Worm (Caenorhabditis elegans) whole organism, midembryonic: ENCODE results near the gene tiar-2.

ENCODE experiments used
- T22C8.4 ChIP-seq: fragments of 200-800 bp; sonication (Bioruptor generic); IDR thresholded peaks from 2 replicates; pipeline ENCODE4 v1.3.6; 2022; ENCODE audit warnings: missing genetic modification characterization, missing compliant biosample characterization
- cog-1 ChIP-seq: sonication (generic microtip); optimal IDR thresholded peaks from 2 replicates; lab custom pipeline; 2016; ENCODE audit warnings: missing genetic modification characterization, missing compliant biosample characterization
- flt-1 ChIP-seq: fragments of 200-800 bp; sonication (Bioruptor generic); IDR thresholded peaks from 2 replicates; pipeline ENCODE4 v1.3.6; 2022; ENCODE audit warnings: missing genetic modification characterization, missing compliant biosample characterization
- klf-2 ChIP-seq: fragments of 200-800 bp; sonication (Bioruptor generic); conservative IDR thresholded peaks from 2 replicates; pipeline ENCODE4 v1.3.6; 2022; ENCODE audit warnings: missing genetic modification reagents, missing genetic modification characterization, missing compliant biosample characterization
- med-1 ChIP-seq: sonication (generic microtip); optimal IDR thresholded peaks from 2 replicates; lab custom pipeline; 2017; ENCODE audit warnings: missing genetic modification characterization, mild to moderate bottlenecking, missing compliant biosample characterization, antibody characterized with exemption, missing genetic modification reagents; ENCODE audit not compliant: insufficient read depth
- ref-1 ChIP-seq: fragments of 200-800 bp; sonication (Bioruptor generic); conservative IDR thresholded peaks from 2 replicates; pipeline ENCODE4 v1.3.6; 2022; ENCODE audit warnings: missing genetic modification reagents, missing genetic modification characterization, missing compliant biosample characterization
- tab-1 ChIP-seq: fragments of 200-800 bp; sonication (Bioruptor generic); IDR thresholded peaks from 2 replicates; pipeline ENCODE4 v1.3.6; 2022; ENCODE audit warnings: missing genetic modification characterization, missing compliant biosample characterization
- ztf-23 ChIP-seq: fragments of 200-800 bp; sonication (Bioruptor generic); IDR thresholded peaks from 2 replicates; pipeline ENCODE4 v1.3.6; 2022; ENCODE audit warnings: missing genetic modification reagents, missing genetic modification characterization, missing compliant biosample characterization
- ztf-29 ChIP-seq: fragments of 200-800 bp; sonication (Bioruptor generic); IDR thresholded peaks from 2 replicates; pipeline ENCODE4 v1.3.6; 2022; ENCODE audit warnings: missing genetic modification reagents, missing genetic modification characterization, missing compliant biosample characterization

Gene tiar-2

DNA sequence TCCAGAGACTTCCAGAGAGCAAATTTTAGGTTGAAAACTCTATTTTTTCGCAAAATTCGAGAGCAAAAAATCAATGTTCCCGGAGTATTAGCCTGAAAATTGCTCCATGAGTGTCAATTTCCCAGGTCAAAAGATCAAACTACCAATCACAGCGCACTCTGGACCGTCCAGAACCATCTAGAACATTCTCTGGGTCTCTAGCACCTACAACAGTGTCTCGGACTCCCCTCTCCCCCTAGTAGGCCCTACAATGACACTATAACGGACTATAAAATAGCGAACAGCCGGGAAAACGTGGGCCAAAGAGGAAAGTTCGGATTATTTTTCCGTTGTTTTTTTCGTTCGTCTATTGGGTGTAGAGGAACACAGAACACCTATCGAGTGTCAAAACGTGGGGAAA is 30.9 kb downstream of the tiar-2 start:
- no peak for TF ChIP-seq ref-1
- 0 out of 2 replicates have a peak, but pooled peaks have one; percentile 8 for TF ChIP-seq ztf-23 (GFP tag; lab: Robert Waterston, UW)
- TF ChIP-seq klf-2 (GFP tag; lab: Robert Waterston, UW) = no peak
- TF ChIP-seq flt-1 (GFP tag; lab: Robert Waterston, UW) = peak; percentile 25; the same call in 1 of the 2 replicates
- TF ChIP-seq cog-1 (tag; lab: Kevin White, UChicago) = no peak
- TF ChIP-seq ztf-29 = no peak
- TF ChIP-seq T22C8.4 = no peak

DNA sequence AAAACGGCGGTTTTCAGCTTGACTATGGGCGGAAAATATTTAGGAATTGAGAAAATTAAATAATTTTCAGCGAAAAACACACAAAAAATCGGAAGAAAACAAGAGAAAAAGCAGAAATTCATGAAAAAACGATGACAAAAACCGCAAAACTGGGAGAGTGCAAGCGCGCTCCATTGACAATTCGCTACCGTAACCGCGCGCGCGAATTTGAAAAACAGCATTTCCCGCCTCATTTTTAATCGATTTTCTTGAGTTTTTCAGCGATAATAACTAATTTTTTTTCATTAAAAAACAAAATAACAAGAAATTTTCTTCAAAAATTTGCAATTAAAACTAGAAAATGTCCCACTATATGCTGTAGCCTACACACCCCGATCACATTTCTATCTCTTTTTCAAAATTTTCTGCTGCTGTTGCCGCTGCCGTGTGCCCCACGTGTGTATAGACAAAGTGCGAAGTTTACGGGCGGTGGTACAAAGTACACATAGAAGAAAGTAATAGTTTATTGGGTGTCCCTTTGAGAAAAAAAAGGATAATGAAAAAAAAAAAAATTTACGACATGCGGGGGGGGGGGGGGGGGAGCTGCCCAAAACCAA is 31.5 kb downstream of the tiar-2 start:
- no peak for TF ChIP-seq ref-1
- no peak for TF ChIP-seq klf-2 (GFP tag; lab: Robert Waterston, UW)
- TF ChIP-seq ztf-23 (GFP tag; lab: Robert Waterston, UW) = no peak
- no peak for TF ChIP-seq cog-1 (tag; lab: Kevin White, UChicago)
- no peak for TF ChIP-seq T22C8.4
- no peak for TF ChIP-seq med-1 (GFP tag; lab: Kevin White, UChicago)
- no peak for TF ChIP-seq ztf-29
- TF ChIP-seq tab-1 (GFP tag; lab: Robert Waterston, UW) = no peak
- no peak for TF ChIP-seq flt-1 (GFP tag; lab: Robert Waterston, UW)

DNA sequence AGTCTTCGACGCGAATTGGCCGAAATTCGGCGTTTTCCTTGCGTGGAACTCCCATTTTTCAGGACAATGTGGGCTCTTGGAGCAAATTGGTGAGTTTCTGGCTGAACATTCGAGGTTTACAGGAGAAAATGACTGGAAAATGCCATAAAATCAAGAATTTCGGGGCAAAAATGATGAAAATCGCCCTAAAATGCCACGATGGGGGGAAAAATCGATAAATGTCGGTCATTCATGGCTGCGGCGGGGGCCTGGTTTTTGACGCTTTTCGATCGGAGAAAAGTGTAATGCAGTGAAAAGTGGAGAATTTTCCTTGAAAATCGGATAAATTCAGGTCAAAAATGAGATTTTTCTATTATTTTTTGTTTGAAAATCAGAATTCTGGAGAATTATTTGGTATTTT is 36.7 kb downstream of the tiar-2 start, which contains the start of the genes Y46G5A.18 and Y46G5A.47:
Gene Y46G5A.18, minus strand, starts transcription at position 101 of the 400 bp plus-strand sequence.
Gene Y46G5A.47, minus strand, starts transcription at position 146 of the 400 bp plus-strand sequence.
- TF ChIP-seq ref-1 (no peak), med-1 (GFP tag; lab: Kevin White, UChicago) (no peak), T22C8.4 (peak; percentile 47; the same call in 1 of the 2 replicates), cog-1 (tag; lab: Kevin White, UChicago) (no peak), ztf-29 (no peak)

DNA sequence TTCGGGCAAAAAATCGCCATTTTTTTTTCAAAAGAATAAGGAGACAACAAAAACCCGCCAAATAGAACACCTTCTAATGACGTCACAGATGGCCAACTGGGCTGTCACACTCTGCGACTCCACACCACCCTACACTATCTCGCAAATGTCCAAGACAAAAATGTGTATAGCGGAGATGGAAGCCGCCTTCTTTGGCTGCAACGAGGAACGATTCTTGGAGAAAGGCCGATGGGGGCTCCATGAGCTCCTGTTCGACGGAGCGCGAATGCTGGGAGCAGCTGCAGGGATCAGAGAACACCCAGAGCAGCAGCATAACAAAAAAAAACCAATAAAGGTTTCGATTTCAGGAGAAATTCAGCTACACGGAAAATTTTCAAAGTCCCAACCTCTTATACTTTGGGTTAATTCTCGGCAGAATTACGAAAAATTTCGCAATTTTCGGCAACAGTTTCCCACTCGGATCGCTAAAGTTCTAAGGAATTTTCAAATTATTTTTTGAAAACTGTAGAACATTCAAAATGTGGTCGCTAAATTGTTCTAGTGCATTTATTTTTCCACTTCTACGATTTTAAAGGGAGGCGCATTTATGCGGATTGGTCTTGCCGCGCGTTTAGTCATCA is 37.4 kb downstream of the tiar-2 start:
- TF ChIP-seq tab-1 (GFP tag; lab: Robert Waterston, UW) (no peak), med-1 (GFP tag; lab: Kevin White, UChicago) (no peak), flt-1 (GFP tag; lab: Robert Waterston, UW) (no peak), ztf-23 (GFP tag; lab: Robert Waterston, UW) (no peak), ref-1 (no peak), T22C8.4 (no peak), cog-1 (tag; lab: Kevin White, UChicago) (no peak), klf-2 (GFP tag; lab: Robert Waterston, UW) (no peak), ztf-29 (no peak)

DNA sequence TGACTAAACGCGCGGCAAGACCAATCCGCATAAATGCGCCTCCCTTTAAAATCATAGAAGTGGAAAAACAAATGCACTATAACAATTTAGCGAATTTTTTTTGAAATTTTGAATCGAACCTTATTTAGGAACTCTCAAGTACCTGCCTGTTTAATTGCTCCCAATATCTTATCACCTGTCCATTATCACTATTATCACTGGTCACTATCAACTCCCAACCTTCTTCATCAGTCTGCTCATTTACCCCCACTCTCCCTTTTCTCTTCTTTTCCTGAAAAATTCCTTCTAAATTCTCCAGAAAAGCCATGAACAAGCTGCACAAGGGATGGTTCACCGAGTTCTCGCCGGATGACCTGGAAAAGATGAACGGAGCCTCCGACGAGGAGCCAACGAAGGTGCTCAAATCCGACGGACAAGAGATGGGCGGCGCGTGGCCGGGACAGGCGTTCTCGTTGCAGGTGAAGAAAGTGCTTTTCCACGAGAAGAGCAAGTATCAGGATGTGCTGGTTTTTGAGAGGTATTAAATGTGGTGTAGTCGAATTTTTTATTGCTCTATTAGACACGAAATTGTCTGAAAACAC is 38.2 kb downstream of the tiar-2 start, which contains the start of gene spds-1:
Gene spds-1, plus strand, starts transcription at position 298 of the 581 bp plus-strand sequence.
- TF ChIP-seq T22C8.4 = no peak
- TF ChIP-seq flt-1 (GFP tag; lab: Robert Waterston, UW) = no peak
- TF ChIP-seq ztf-23 (GFP tag; lab: Robert Waterston, UW) = no peak
- TF ChIP-seq cog-1 (tag; lab: Kevin White, UChicago) = no peak
- no peak for TF ChIP-seq tab-1 (GFP tag; lab: Robert Waterston, UW)
- no peak for TF ChIP-seq ref-1
- TF ChIP-seq klf-2 (GFP tag; lab: Robert Waterston, UW) = no peak
- TF ChIP-seq ztf-29 = no peak

DNA sequence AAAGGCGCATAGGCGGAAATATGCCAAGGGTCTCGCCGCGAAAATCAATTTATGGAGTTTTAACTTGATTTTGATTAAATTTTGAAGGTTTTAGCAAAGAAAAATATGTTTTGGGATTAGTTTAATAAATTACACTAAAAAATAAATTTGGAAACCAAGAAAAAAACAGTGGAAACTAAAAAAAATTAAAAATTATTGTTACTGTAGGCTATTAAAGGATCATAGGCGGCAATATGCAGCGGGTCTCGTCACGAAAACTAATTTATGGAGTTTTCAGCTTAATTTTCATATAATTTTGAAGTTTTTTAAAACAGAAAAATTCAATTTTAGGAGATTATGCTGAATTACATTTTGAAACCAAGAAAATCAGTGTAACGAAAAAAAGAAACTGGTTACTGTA is 40.3 kb downstream of the tiar-2 start:
- TF ChIP-seq cog-1 (tag; lab: Kevin White, UChicago) = no peak
- no peak for TF ChIP-seq ztf-23 (GFP tag; lab: Robert Waterston, UW)
- no peak for TF ChIP-seq flt-1 (GFP tag; lab: Robert Waterston, UW)
- no peak for TF ChIP-seq ztf-29
- no peak for TF ChIP-seq ref-1
- no peak for TF ChIP-seq tab-1 (GFP tag; lab: Robert Waterston, UW)
- no peak for TF ChIP-seq klf-2 (GFP tag; lab: Robert Waterston, UW)
- TF ChIP-seq med-1 (GFP tag; lab: Kevin White, UChicago) = no peak
- TF ChIP-seq T22C8.4 = no peak

DNA sequence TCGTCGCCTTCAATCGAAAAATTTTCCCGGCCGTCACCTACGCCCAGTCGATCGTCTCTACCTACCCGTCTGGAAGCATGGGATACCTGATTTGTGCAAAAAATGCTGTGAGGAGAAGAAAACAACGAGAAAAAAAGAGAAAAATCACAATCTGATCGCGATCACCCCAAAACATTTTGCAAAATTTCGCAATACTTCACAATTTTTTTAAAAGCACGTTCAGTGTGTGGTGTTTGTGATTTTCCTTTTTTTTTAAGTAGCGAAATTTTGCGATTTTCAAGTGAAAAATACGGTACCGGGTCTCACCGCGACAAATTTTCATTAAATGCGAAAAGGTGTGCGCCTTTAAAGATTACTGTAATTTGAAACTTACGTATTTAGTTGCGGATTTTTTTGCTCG is 41.2 kb downstream of the tiar-2 start:
- no peak for TF ChIP-seq ref-1
- TF ChIP-seq flt-1 (GFP tag; lab: Robert Waterston, UW) = no peak
- no peak for TF ChIP-seq cog-1 (tag; lab: Kevin White, UChicago)
- no peak for TF ChIP-seq med-1 (GFP tag; lab: Kevin White, UChicago)

DNA sequence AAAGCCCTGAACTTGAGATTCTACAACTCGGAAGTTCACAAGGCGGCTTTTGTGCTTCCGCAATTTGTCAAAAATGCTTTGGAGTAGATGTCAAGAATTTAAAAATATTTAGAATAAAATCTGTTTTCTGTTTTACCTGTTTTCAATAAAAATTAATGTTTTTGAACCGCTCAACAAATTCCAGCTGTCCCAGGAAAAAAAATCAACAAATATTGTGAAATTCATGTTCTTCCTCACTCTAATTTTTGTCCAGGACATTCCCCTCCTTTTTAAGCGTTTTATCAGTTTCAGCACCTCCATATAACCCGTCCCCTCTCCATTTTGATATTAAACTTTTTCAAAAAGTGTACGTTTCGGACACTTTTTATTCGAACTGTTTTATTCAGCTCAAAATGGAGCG is 42.2 kb downstream of the tiar-2 start, which contains the start of gene Y46G5A.20:
Gene Y46G5A.20, plus strand, starts transcription at position 301 of the 400 bp plus-strand sequence.
- TF ChIP-seq med-1 (GFP tag; lab: Kevin White, UChicago) (no peak), ztf-29 (no peak), ztf-23 (GFP tag; lab: Robert Waterston, UW) (no peak), tab-1 (GFP tag; lab: Robert Waterston, UW) (no peak), T22C8.4 (no peak), cog-1 (tag; lab: Kevin White, UChicago) (no peak), flt-1 (GFP tag; lab: Robert Waterston, UW) (no peak)

DNA sequence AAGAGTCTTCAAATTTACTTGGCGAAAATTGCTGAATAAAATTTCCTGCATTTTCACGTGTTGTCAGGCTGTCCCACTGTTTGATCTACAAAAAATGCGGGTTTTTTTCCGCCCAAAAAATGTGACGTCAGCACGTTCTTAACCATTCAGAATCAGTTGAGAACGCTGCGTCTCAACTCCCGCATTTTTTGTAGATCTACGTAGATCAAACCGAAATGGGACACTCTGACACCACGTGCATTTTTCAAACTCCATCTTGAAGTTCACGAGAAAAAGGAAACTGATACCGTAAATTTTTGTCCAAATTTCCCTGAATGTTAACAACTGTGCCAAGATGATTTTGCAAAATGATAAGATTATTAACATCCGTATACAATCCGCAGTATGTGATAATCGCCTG is 44.8 kb downstream of the tiar-2 start:
- TF ChIP-seq med-1 (GFP tag; lab: Kevin White, UChicago) (no peak), ztf-23 (GFP tag; lab: Robert Waterston, UW) (no peak), flt-1 (GFP tag; lab: Robert Waterston, UW) (no peak), ztf-29 (no peak), cog-1 (tag; lab: Kevin White, UChicago) (no peak), tab-1 (GFP tag; lab: Robert Waterston, UW) (no peak), klf-2 (GFP tag; lab: Robert Waterston, UW) (no peak), ref-1 (no peak), T22C8.4 (no peak)
